Fruit fly (Drosophila melanogaster) whole organism, prepupa: ENCODE measurements around the gene CG3942.

ENCODE experiments used
- Blimp-1 ChIP-seq: fragments of 200-800 bp; sonication (Bioruptor generic); optimal IDR thresholded peaks from 3 replicates; lab custom pipeline; 2017; ENCODE audit warnings: missing biosample characterization, missing genetic modification characterization, mild to moderate bottlenecking, moderate library complexity, missing genetic modification reagents
- CG10631 ChIP-seq: fragments of 200-800 bp; sonication (Bioruptor generic); optimal IDR thresholded peaks from 2 replicates; lab custom pipeline; 2016; ENCODE audit warnings: missing biosample characterization, missing genetic modification characterization
- CG10669 ChIP-seq: fragments of 200-800 bp; sonication (Bioruptor generic); optimal IDR thresholded peaks from 3 replicates; lab custom pipeline; 2018; ENCODE audit warnings: missing biosample characterization, mild to moderate bottlenecking, missing genetic modification characterization, moderate library complexity
- CG11294 ChIP-seq: fragments of 200-800 bp; sonication (Bioruptor generic); IDR thresholded peaks from 2 replicates; pipeline ENCODE4 v1.3.6; 2022; ENCODE audit warnings: missing biosample characterization, missing genetic modification characterization
- CG11762 ChIP-seq: fragments of 200-800 bp; sonication (Bioruptor generic); optimal IDR thresholded peaks from 3 replicates; lab custom pipeline; 2016; ENCODE audit warnings: missing biosample characterization, missing genetic modification characterization; ENCODE audit not compliant: insufficient read depth
- CG15336 ChIP-seq: fragments of 200-800 bp; sonication (Bioruptor generic); IDR thresholded peaks from 2 replicates; pipeline ENCODE4 v1.3.6; 2022; ENCODE audit warnings: missing biosample characterization, missing genetic modification characterization
- CG1621 ChIP-seq: fragments of 200-800 bp; sonication (Bioruptor generic); optimal IDR thresholded peaks from 3 replicates; lab custom pipeline; 2018; ENCODE audit warnings: missing biosample characterization, mild to moderate bottlenecking, missing genetic modification characterization
- CG16779 ChIP-seq: fragments of 200-800 bp; sonication (Bioruptor generic); optimal IDR thresholded peaks from 3 replicates; lab custom pipeline; 2017; ENCODE audit warnings: missing biosample characterization, mild to moderate bottlenecking, missing genetic modification characterization
- CG3032 ChIP-seq: fragments of 200-800 bp; optimal IDR thresholded peaks from 2 replicates; lab custom pipeline; 2019; ENCODE audit warnings: missing biosample characterization, mild to moderate bottlenecking, missing genetic modification characterization, moderate library complexity
- CG31627 ChIP-seq: fragments of 200-800 bp; sonication (Bioruptor generic); optimal IDR thresholded peaks from 3 replicates; lab custom pipeline; 2016; ENCODE audit warnings: missing biosample characterization, missing genetic modification characterization
- CG32006 ChIP-seq: fragments of 200-800 bp; sonication (Bioruptor generic); optimal IDR thresholded peaks from 3 replicates; lab custom pipeline; 2017; ENCODE audit warnings: missing biosample characterization, mild to moderate bottlenecking, missing genetic modification characterization
- CG34406 ChIP-seq: fragments of 200-800 bp; sonication (Bioruptor generic); optimal IDR thresholded peaks from 3 replicates; lab custom pipeline; 2016; ENCODE audit warnings: missing biosample characterization, missing genetic modification characterization
- CG3919 ChIP-seq: fragments of 200-800 bp; sonication (Bioruptor generic); optimal IDR thresholded peaks from 3 replicates; lab custom pipeline; 2016; ENCODE audit warnings: missing biosample characterization, missing genetic modification characterization
- CG6163 ChIP-seq: fragments of 200-800 bp; sonication (Bioruptor generic); IDR thresholded peaks from 3 replicates; pipeline ENCODE4 v1.3.6; 2022; ENCODE audit warnings: missing biosample characterization, missing genetic modification characterization
- CG6808 ChIP-seq: fragments of 200-800 bp; sonication (Bioruptor generic); optimal IDR thresholded peaks from 3 replicates; lab custom pipeline; 2017; ENCODE audit warnings: missing biosample characterization, missing genetic modification characterization, mild to moderate bottlenecking, moderate library complexity, missing genetic modification reagents
- CG7368 ChIP-seq: fragments of 200-800 bp; sonication (Bioruptor generic); optimal IDR thresholded peaks from 3 replicates; lab custom pipeline; 2016; ENCODE audit warnings: missing biosample characterization, missing genetic modification characterization
- CG8119 ChIP-seq: fragments of 200-800 bp; sonication (Bioruptor generic); IDR thresholded peaks from 3 replicates; pipeline ENCODE4 v1.3.6; 2022; ENCODE audit warnings: missing biosample characterization, missing genetic modification characterization
- CG8632 ChIP-seq: fragments of 200-800 bp; sonication (Bioruptor generic); optimal IDR thresholded peaks from 3 replicates; lab custom pipeline; 2016; ENCODE audit warnings: missing biosample characterization, missing genetic modification characterization
- CG9139 ChIP-seq: fragments of 200-800 bp; sonication (Bioruptor generic); optimal IDR thresholded peaks from 3 replicates; lab custom pipeline; 2017; ENCODE audit warnings: missing biosample characterization, mild to moderate bottlenecking, missing genetic modification characterization
- Eip75B ChIP-seq: fragments of 200-800 bp; sonication (Bioruptor generic); optimal IDR thresholded peaks from 3 replicates; lab custom pipeline; 2016; ENCODE audit warnings: missing biosample characterization, missing genetic modification characterization
- Eip78C ChIP-seq: fragments of 200-800 bp; sonication (Bioruptor generic); peaks from one replicate; lab custom pipeline; 2016; ENCODE audit warnings: missing biosample characterization, missing genetic modification characterization
- Ets21C ChIP-seq: fragments of 200-800 bp; sonication (Bioruptor generic); optimal IDR thresholded peaks from 3 replicates; lab custom pipeline; 2016; ENCODE audit warnings: missing biosample characterization, missing genetic modification characterization
- Gug ChIP-seq: fragments of 200-800 bp; sonication (Bioruptor generic); IDR thresholded peaks from 2 replicates; pipeline ENCODE4 v1.3.6; 2022; ENCODE audit warnings: missing biosample characterization, missing genetic modification characterization
- Hr38 ChIP-seq: sonication (Bioruptor generic); optimal IDR thresholded peaks from 2 replicates; lab custom pipeline; 2016; ENCODE audit warnings: missing biosample characterization, missing genetic modification characterization
- Hr4 ChIP-seq: fragments of 200-800 bp; sonication (Bioruptor generic); optimal IDR thresholded peaks from 3 replicates; lab custom pipeline; 2016; ENCODE audit warnings: missing biosample characterization, missing genetic modification characterization
- Lpt ChIP-seq: fragments of 200-800 bp; sonication (Bioruptor generic); optimal IDR thresholded peaks from 3 replicates; lab custom pipeline; 2016; ENCODE audit warnings: missing biosample characterization, missing genetic modification characterization
- OdsH ChIP-seq: fragments of 200-800 bp; sonication (Bioruptor generic); optimal IDR thresholded peaks from 3 replicates; lab custom pipeline; 2016; ENCODE audit warnings: missing biosample characterization, missing genetic modification characterization
- Smox ChIP-seq: fragments of 200-800 bp; sonication (Bioruptor generic); optimal IDR thresholded peaks from 3 replicates; lab custom pipeline; 2016; ENCODE audit warnings: missing biosample characterization, missing genetic modification characterization
- achi ChIP-seq: fragments of 200-800 bp; sonication (Bioruptor generic); optimal IDR thresholded peaks from 3 replicates; lab custom pipeline; 2016; ENCODE audit warnings: missing biosample characterization, missing genetic modification characterization
- cyc ChIP-seq: fragments of 200-800 bp; sonication (Bioruptor generic); optimal IDR thresholded peaks from 3 replicates; lab custom pipeline; 2016; ENCODE audit warnings: missing biosample characterization, missing genetic modification characterization
- dsx ChIP-seq: fragments of 200-800 bp; optimal IDR thresholded peaks from 3 replicates; lab custom pipeline; 2019; ENCODE audit warnings: missing biosample characterization, mild to moderate bottlenecking, missing genetic modification characterization, moderate library complexity; ENCODE audit not compliant: poor library complexity, severe bottlenecking
- eg ChIP-seq: fragments of 200-800 bp; sonication (Bioruptor generic); IDR thresholded peaks from 3 replicates; pipeline ENCODE4 v1.3.6; 2022; ENCODE audit warnings: missing biosample characterization, missing genetic modification characterization
- fd59A ChIP-seq: fragments of 200-800 bp; sonication (Bioruptor generic); optimal IDR thresholded peaks from 2 replicates; lab custom pipeline; 2017; ENCODE audit warnings: missing biosample characterization, mild to moderate bottlenecking, missing genetic modification characterization, missing genetic modification reagents
- fkh ChIP-seq: fragments of 200-800 bp; sonication (Bioruptor generic); optimal IDR thresholded peaks from 3 replicates; lab custom pipeline; 2017; ENCODE audit warnings: missing biosample characterization, mild to moderate bottlenecking, missing genetic modification characterization, moderate library complexity
- net ChIP-seq: fragments of 200-800 bp; sonication (Bioruptor generic); optimal IDR thresholded peaks from 3 replicates; lab custom pipeline; 2016; ENCODE audit warnings: missing biosample characterization, missing genetic modification characterization
- salr ChIP-seq, 2 experiments: fragments of 200-800 bp; sonication (Bioruptor generic); optimal IDR thresholded peaks; 3 replicates each; lab custom pipeline; 2016 to 2018; ENCODE audit warnings: missing biosample characterization in 2 of 2, missing genetic modification characterization in 2 of 2, mild to moderate bottlenecking in 1 of 2
- ss ChIP-seq, 2 experiments: fragments of 200-800 bp; sonication (Bioruptor generic); optimal IDR thresholded peaks; 2 replicates in 1 of 2; 3 replicates in 1 of 2; lab custom pipeline; 2017 to 2018; ENCODE audit warnings: mild to moderate bottlenecking in 2 of 2, missing biosample characterization in 2 of 2, missing genetic modification characterization in 2 of 2, moderate library complexity in 1 of 2
- svp ChIP-seq: fragments of 200-800 bp; sonication (Bioruptor generic); peaks from one replicate; lab custom pipeline; 2016; ENCODE audit warnings: missing biosample characterization, missing genetic modification characterization
- topi ChIP-seq: fragments of 200-800 bp; sonication (Bioruptor generic); optimal IDR thresholded peaks from 3 replicates; lab custom pipeline; 2016; ENCODE audit warnings: missing biosample characterization, missing genetic modification characterization

The CG3942 gene

DNA sequence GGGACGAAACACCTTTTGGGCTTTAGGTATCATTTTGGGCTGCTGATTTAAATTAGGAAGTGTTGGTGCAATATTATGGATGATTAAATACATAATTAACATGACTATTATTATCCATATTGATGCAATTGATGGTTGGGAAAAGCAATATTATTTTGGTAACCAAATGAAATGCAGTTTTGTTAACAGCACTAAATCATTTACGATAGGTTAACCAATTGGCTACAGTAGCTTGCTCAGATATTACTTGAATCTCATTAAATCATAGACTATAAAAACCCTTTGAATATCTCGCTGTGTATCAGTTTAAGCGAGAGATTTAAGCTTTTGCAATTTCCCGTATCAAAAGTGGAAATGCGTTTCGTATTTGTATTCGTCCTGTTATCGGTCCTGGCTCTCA, 18.8 kb downstream of the CG3942 start, which contains the start of gene Sfp87B:
TSS of gene Sfp87B (plus strand) at position 301 of the 400 bp plus-strand sequence.
- TF ChIP-seq Eip78C (GFP tag; lab: Kevin White, UChicago) (no peak), CG9139 (GFP tag; lab: Kevin White, UChicago) (no peak), Gug (no peak), CG15336 (GFP tag; lab: Robert Waterston, UW) (no peak), CG8632 (GFP tag; lab: Kevin White, UChicago) (no peak), CG3919 (GFP tag; lab: Kevin White, UChicago) (no peak), CG32006 (no peak), Lpt (GFP tag; lab: Kevin White, UChicago) (no peak), Ets21C (GFP tag; lab: Kevin White, UChicago) (no peak)

DNA sequence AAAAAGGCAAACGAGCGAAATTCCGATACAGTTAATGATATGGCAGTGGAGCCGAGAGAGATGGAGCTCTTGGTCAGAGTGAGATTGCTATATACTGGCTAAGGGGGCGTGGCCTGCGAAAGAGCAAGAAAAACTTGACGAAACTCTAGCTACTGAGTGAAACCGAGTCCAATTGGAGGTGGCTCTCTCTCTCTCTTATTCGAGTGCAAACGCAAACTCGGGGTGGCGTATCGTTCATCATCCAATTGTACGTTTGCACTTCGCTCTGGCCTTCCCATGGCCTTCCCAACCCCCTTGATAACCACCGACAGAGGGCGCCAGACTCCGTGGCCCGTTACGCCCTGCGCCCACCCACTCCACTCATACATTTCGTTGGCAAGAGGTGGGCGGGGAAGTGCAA, 25.0 kb downstream of the CG3942 start:
- TF ChIP-seq dsx (GFP tag; lab: Kevin White, UChicago) (peak; percentile 17), CG6163 (0 out of 3 replicates have a peak, but pooled peaks have one; percentile 16), svp (GFP tag; lab: Kevin White, UChicago) (peak; percentile 100), OdsH (no peak), CG7368 (peak; percentile 32), CG3032 (no peak), Gug (no peak), cyc (GFP tag; lab: Kevin White, UChicago) (no peak)
- TF ChIP-seq, all 60 proteins: peak for 4

dm6 chr3R:12280729-12281342, 26.8 kb downstream of the CG3942 start:
- TF ChIP-seq ss (GFP tag; optimal IDR thresholded peaks at IDR 0.05; lab: Kevin White, UChicago) (peak; percentile 8 to 30), CG3032 (no peak), salr (GFP tag; optimal IDR thresholded peaks at IDR 0.05; lab: Kevin White, UChicago) (no peak), eg (GFP tag; lab: Robert Waterston, UW) (peak; percentile 42; the same call in 1 of the 3 replicates), fkh (peak; percentile 40), Eip75B (GFP tag; lab: Kevin White, UChicago) (peak; percentile 7), CG9139 (GFP tag; lab: Kevin White, UChicago) (peak; percentile 20), net (peak; percentile 27), topi (no peak), CG8119 (peak; percentile 46; the same call in 2 of the 3 replicates), CG10669 (no peak), Lpt (GFP tag; lab: Kevin White, UChicago) (peak; percentile 3), svp (GFP tag; lab: Kevin White, UChicago) (peak; percentile 100), CG16779 (tag; lab: Kevin White, UChicago) (peak; percentile 12), Eip78C (GFP tag; lab: Kevin White, UChicago) (peak; percentile 79), CG7368 (peak; percentile 62), Hr38 (GFP tag; lab: Kevin White, UChicago) (no peak), CG3919 (GFP tag; lab: Kevin White, UChicago) (peak; percentile 14), achi (GFP tag; lab: Kevin White, UChicago) (no peak), CG1621 (tag; lab: Kevin White, UChicago) (peak; percentile 16), dsx (GFP tag; lab: Kevin White, UChicago) (peak; percentile 21)

- TF ChIP-seq svp (GFP tag; lab: Kevin White, UChicago) (peak; percentile 96), CG11294 (GFP tag; lab: Robert Waterston, UW) (no peak)
Measured at dm6 chr3R:12285589-12285988, 31.6 kb downstream of the CG3942 start.

DNA sequence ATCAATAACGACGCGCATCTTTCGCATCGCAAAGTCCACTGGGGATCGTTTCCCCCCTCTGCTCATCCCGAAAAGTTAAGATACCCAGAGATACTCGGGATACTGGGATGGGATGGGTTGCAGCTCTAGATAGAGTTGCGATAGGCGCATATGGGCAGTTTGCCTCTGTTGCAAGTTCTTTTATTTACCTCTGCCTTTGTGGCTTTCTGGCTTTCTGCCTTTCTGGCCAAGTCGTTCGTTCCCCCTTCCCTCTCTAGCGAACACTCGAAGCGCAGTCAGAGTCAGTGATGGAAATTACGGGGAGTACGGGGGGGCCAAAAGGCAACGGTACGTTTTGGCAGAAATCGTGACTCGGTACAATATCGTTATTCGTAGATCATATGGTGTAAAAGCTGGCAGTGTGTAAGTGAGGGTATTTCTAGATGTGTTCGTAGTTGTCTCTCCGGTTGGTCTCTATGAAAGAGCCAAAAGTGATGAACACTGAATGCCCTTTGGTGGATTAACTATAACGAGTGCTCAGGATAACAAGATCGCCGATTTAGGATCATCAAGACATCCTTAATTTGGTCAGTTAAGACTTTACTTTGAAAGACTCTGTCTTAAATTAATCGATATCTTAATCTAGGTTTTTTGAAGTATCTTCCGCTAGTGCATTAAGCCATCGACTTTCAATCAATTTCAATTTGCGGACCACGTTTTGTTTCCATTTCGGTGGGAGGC, 34.8 kb downstream of the CG3942 start:
- TF ChIP-seq CG10631 (GFP tag; lab: Kevin White, UChicago): peak; percentile 2
- no peak for TF ChIP-seq CG11762 (GFP tag; lab: Kevin White, UChicago)
- TF ChIP-seq Blimp-1 (GFP tag; lab: Kevin White, UChicago): no peak
- peak; percentile 9 for TF ChIP-seq CG10669
- TF ChIP-seq ss (GFP tag; optimal IDR thresholded peaks at IDR 0.05; lab: Kevin White, UChicago): peak in 1 of 2 experiments; percentile 15
- TF ChIP-seq fd59A (GFP tag; lab: Kevin White, UChicago): no peak
- peak; percentile 54; the same call in 1 of the 3 replicates for TF ChIP-seq CG6163
- TF ChIP-seq CG32006: peak; percentile 56
- TF ChIP-seq CG34406 (GFP tag; lab: Kevin White, UChicago): no peak
- TF ChIP-seq CG6808 (GFP tag; lab: Kevin White, UChicago): no peak
- no peak for TF ChIP-seq CG31627
- peak; percentile 45 for TF ChIP-seq Hr4 (GFP tag; lab: Kevin White, UChicago)
- no peak for TF ChIP-seq Smox (GFP tag; lab: Kevin White, UChicago)
- TF ChIP-seq Eip75B (GFP tag; lab: Kevin White, UChicago): peak; percentile 0
- no peak for TF ChIP-seq CG15336 (GFP tag; lab: Robert Waterston, UW)
- TF ChIP-seq CG3032: no peak
- peak; percentile 52 for TF ChIP-seq svp (GFP tag; lab: Kevin White, UChicago)
- TF ChIP-seq fkh: no peak
- no peak for TF ChIP-seq cyc (GFP tag; lab: Kevin White, UChicago)
- no peak for TF ChIP-seq Hr38 (GFP tag; lab: Kevin White, UChicago)
